Fruit fly (Drosophila melanogaster): ENCODE measurements around the gene Lar.

- TF ChIP-seq CG10959 (GFP tag; IDR thresholded peaks at IDR 0.05) (no peak), Dad (GFP tag; optimal IDR thresholded peaks at IDR 0.05) (no peak), twi (tag; optimal IDR thresholded peaks at IDR 0.05) (no peak), pzg (GFP tag; optimal IDR thresholded peaks at IDR 0.05) (no peak), Fer2 (tag; optimal IDR thresholded peaks at IDR 0.05) (no peak), danr (GFP tag; IDR thresholded peaks at IDR 0.05) (no peak), Jarid2 (GFP tag; optimal IDR thresholded peaks at IDR 0.05) (no peak), Ets97D (GFP tag; optimal IDR thresholded peaks at IDR 0.05) (no peak), CG17612 (GFP tag; IDR thresholded peaks at IDR 0.05) (no peak), CG7745 (tag; optimal IDR thresholded peaks at IDR 0.05) (no peak), CG2678 (tag; optimal IDR thresholded peaks at IDR 0.05) (no peak), Dek (tag; optimal IDR thresholded peaks at IDR 0.05) (no peak)
Observed at dm6 chr2L:19700868-19701267, 114.4 kb downstream of the Lar start, which contains the start of gene scw.

All from whole organism, embryonic.